Fruit fly (Drosophila melanogaster): ENCODE measurements around the gene CG42675.
A peak's percentile ranks its signal among the peaks of the same experiment; 100 is the strongest.

The CG42675 gene

dm6 chr3R:5833948-5834504 is 20.6 kb downstream of the CG42675 start (continued):
- TF ChIP-seq Eip74EF (GFP tag; optimal IDR thresholded peaks at IDR 0.05) = no peak
- TF ChIP-seq Ets65A (GFP tag) = peak; percentile 85
- TF ChIP-seq tll (GFP tag; optimal IDR thresholded peaks at IDR 0.05) = no peak
- no peak for TF ChIP-seq hkb (optimal IDR thresholded peaks at IDR 0.05)
- TF ChIP-seq hkb (GFP tag; IDR thresholded peaks at IDR 0.05) = no peak
- TF ChIP-seq sr (GFP tag; IDR thresholded peaks at IDR 0.05) = no peak
- TF ChIP-seq Awh (GFP tag; IDR thresholded peaks at IDR 0.05) = no peak
- TF ChIP-seq caup (GFP tag; optimal IDR thresholded peaks at IDR 0.05; ENCODE audit: severe bottlenecking) = no peak
- peak; percentile 31; the same call in 1 of the 3 replicates for TF ChIP-seq dysf (GFP tag; IDR thresholded peaks at IDR 0.05)
- TF ChIP-seq CG8359 (GFP tag; optimal IDR thresholded peaks at IDR 0.05; ENCODE audit: borderline replicate concordance) = no peak
- no peak for TF ChIP-seq sens-2 (GFP tag; IDR thresholded peaks at IDR 0.05)
- no peak for TF ChIP-seq phol (tag; optimal IDR thresholded peaks at IDR 0.05)
- no peak; the same call in 1 of the 2 replicates for TF ChIP-seq H2.0 (GFP tag; IDR thresholded peaks at IDR 0.05)
- no peak for TF ChIP-seq HmgD (GFP tag; optimal IDR thresholded peaks at IDR 0.05)
- TF ChIP-seq CG13775 (GFP tag; optimal IDR thresholded peaks at IDR 0.05) = no peak
- no peak for TF ChIP-seq Max (GFP tag; optimal IDR thresholded peaks at IDR 0.05)
- no peak for TF ChIP-seq tio (GFP tag; optimal IDR thresholded peaks at IDR 0.05)
- no peak for TF ChIP-seq B-H2 (GFP tag; optimal IDR thresholded peaks at IDR 0.05)
- no peak for TF ChIP-seq CG6813 (GFP tag; optimal IDR thresholded peaks at IDR 0.05)
- no peak for TF ChIP-seq CG6254 (GFP tag; optimal IDR thresholded peaks at IDR 0.05)
- no peak for TF ChIP-seq zfh2 (GFP tag; optimal IDR thresholded peaks at IDR 0.05)
- no peak for TF ChIP-seq ewg (GFP tag; optimal IDR thresholded peaks at IDR 0.05)
- TF ChIP-seq CG12155 (GFP tag; optimal IDR thresholded peaks at IDR 0.05) = no peak
- no peak for TF ChIP-seq Scr (GFP tag; IDR thresholded peaks at IDR 0.05; ENCODE audit: partially characterized antibody)
- TF ChIP-seq CG17361 (GFP tag; IDR thresholded peaks at IDR 0.05) = no peak
- no peak for TF ChIP-seq ftz-f1 (GFP tag; optimal IDR thresholded peaks at IDR 0.05)
- no peak for TF ChIP-seq CTCF (GFP tag; optimal IDR thresholded peaks at IDR 0.05)
- no peak for TF ChIP-seq CG13123 (GFP tag; optimal IDR thresholded peaks at IDR 0.05)
- peak; percentile 26; the same call in 1 of the 2 replicates for TF ChIP-seq Ada2b (GFP tag; IDR thresholded peaks at IDR 0.05)
- TF ChIP-seq NfI (GFP tag; optimal IDR thresholded peaks at IDR 0.05) = no peak
- no peak for TF ChIP-seq sim (GFP tag; IDR thresholded peaks at IDR 0.05)
- TF ChIP-seq CG10462 (GFP tag; optimal IDR thresholded peaks at IDR 0.05) = no peak
- TF ChIP-seq tap (tag; optimal IDR thresholded peaks at IDR 0.05) = no peak
- peak; percentile 83 for TF ChIP-seq Med (GFP tag)
- TF ChIP-seq CG3726 (GFP tag; IDR thresholded peaks at IDR 0.05) = no peak
- no peak for TF ChIP-seq jing (GFP tag; optimal IDR thresholded peaks at IDR 0.05)
- TF ChIP-seq tup (GFP tag; optimal IDR thresholded peaks at IDR 0.05) = no peak
- TF ChIP-seq psq (GFP tag; optimal IDR thresholded peaks at IDR 0.05) = no peak
- no peak for TF ChIP-seq CG1024 (GFP tag; IDR thresholded peaks at IDR 0.05)
- no peak for TF ChIP-seq run (tag; optimal IDR thresholded peaks at IDR 0.05)
- no peak for TF ChIP-seq CG31388 (GFP tag; optimal IDR thresholded peaks at IDR 0.05)
- no peak for TF ChIP-seq prd (optimal IDR thresholded peaks at IDR 0.05)
- no peak for TF ChIP-seq prd (GFP tag; IDR thresholded peaks at IDR 0.05)
- TF ChIP-seq CG10431 (GFP tag; optimal IDR thresholded peaks at IDR 0.05) = no peak
- TF ChIP-seq CG4328 (GFP tag; optimal IDR thresholded peaks at IDR 0.05) = no peak
- no peak for TF ChIP-seq CG12299 (tag; optimal IDR thresholded peaks at IDR 0.05)
- no peak for TF ChIP-seq CG4424 (GFP tag; optimal IDR thresholded peaks at IDR 0.05)
- no peak for TF ChIP-seq fd96Cb (tag; optimal IDR thresholded peaks at IDR 0.05)
- peak; percentile 25 for TF ChIP-seq CG2120 (GFP tag; optimal IDR thresholded peaks at IDR 0.05)
- peak; percentile 6 for TF ChIP-seq CG16863 (GFP tag; optimal IDR thresholded peaks at IDR 0.05)
- no peak for TF ChIP-seq Camta (GFP tag; optimal IDR thresholded peaks at IDR 0.05)
